Fruit fly (Drosophila melanogaster) whole organism, embryonic: ENCODE data around the gene CG31445.
A peak's percentile ranks its signal among the peaks of the same experiment; 100 is the strongest.

ENCODE experiments used
- Atf-2 ChIP-seq: fragments of 200-800 bp; sonication (Bioruptor generic); optimal IDR thresholded peaks from 2 replicates; lab custom pipeline; 2016; ENCODE audit warnings: missing biosample characterization, missing genetic modification characterization
- Bgb ChIP-seq: fragments of 200-800 bp; sonication (Bioruptor generic); IDR thresholded peaks from 2 replicates; pipeline ENCODE4 v1.3.6; 2022; ENCODE audit warnings: missing biosample characterization, missing genetic modification characterization; ENCODE audit not compliant: partially characterized antibody
- CG10431 ChIP-seq: fragments of 200-800 bp; sonication (Bioruptor generic); optimal IDR thresholded peaks from 3 replicates; lab custom pipeline; 2018; ENCODE audit warnings: missing biosample characterization, mild to moderate bottlenecking, missing genetic modification characterization
- CG12219 ChIP-seq: fragments of 200-800 bp; sonication (Bioruptor generic); optimal IDR thresholded peaks from 3 replicates; lab custom pipeline; 2018; ENCODE audit warnings: missing biosample characterization, mild to moderate bottlenecking, missing genetic modification characterization
- CG12299 ChIP-seq: fragments of 200-800 bp; sonication (Bioruptor generic); optimal IDR thresholded peaks from 2 replicates; lab custom pipeline; 2018; ENCODE audit warnings: missing biosample characterization, mild to moderate bottlenecking, missing genetic modification characterization
- CG12659 ChIP-seq: fragments of 200-800 bp; sonication (Bioruptor generic); optimal IDR thresholded peaks from 3 replicates; lab custom pipeline; 2017; ENCODE audit warnings: mild to moderate bottlenecking, missing biosample characterization, missing genetic modification reagents, missing genetic modification characterization
- CG13424 ChIP-seq: fragments of 200-800 bp; sonication (Bioruptor generic); optimal IDR thresholded peaks from 2 replicates; lab custom pipeline; 2019; ENCODE audit warnings: missing biosample characterization, mild to moderate bottlenecking, missing genetic modification characterization, moderate library complexity
- CG13775 ChIP-seq: fragments of 200-800 bp; sonication (Bioruptor generic); optimal IDR thresholded peaks from 3 replicates; lab custom pipeline; 2017; ENCODE audit warnings: missing biosample characterization, mild to moderate bottlenecking, missing genetic modification characterization
- CG1603 ChIP-seq: fragments of 200-800 bp; sonication (Bioruptor generic); optimal IDR thresholded peaks from 2 replicates; lab custom pipeline; 2019; ENCODE audit warnings: missing biosample characterization, mild to moderate bottlenecking, missing genetic modification characterization, moderate library complexity
- CG18619 ChIP-seq: fragments of 200-800 bp; sonication (Bioruptor generic); optimal IDR thresholded peaks from 3 replicates; lab custom pipeline; 2017; ENCODE audit warnings: missing biosample characterization, mild to moderate bottlenecking, missing genetic modification characterization
- CG18764 ChIP-seq: fragments of 200-800 bp; sonication (Bioruptor generic); optimal IDR thresholded peaks from 3 replicates; lab custom pipeline; 2016; ENCODE audit warnings: missing biosample characterization, missing genetic modification characterization
- CG2889 ChIP-seq: fragments of 200-800 bp; sonication (Bioruptor generic); IDR thresholded peaks from 3 replicates; pipeline ENCODE4 v1.3.6; 2022; ENCODE audit warnings: missing biosample characterization, missing genetic modification characterization
- CG31224 ChIP-seq: fragments of 200-800 bp; sonication (Bioruptor generic); IDR thresholded peaks from 2 replicates; pipeline ENCODE4 v1.3.6; 2022; ENCODE audit warnings: missing biosample characterization, missing genetic modification characterization
- CG32767 ChIP-seq: fragments of 200-800 bp; sonication (Bioruptor generic); IDR thresholded peaks from 2 replicates; pipeline ENCODE4 v1.3.6; 2022; ENCODE audit warnings: missing biosample characterization, missing genetic modification characterization
- CG4282 ChIP-seq: fragments of 200-800 bp; sonication (Bioruptor generic); optimal IDR thresholded peaks from 2 replicates; lab custom pipeline; 2016; ENCODE audit warnings: missing biosample characterization, missing genetic modification characterization
- CG5180 ChIP-seq: fragments of 200-800 bp; sonication (Bioruptor generic); optimal IDR thresholded peaks from 3 replicates; lab custom pipeline; 2017; ENCODE audit warnings: missing biosample characterization, missing genetic modification characterization, mild to moderate bottlenecking, moderate library complexity, missing genetic modification reagents
- CG6813 ChIP-seq: fragments of 200-800 bp; sonication (Bioruptor generic); optimal IDR thresholded peaks from 2 replicates; lab custom pipeline; 2017; ENCODE audit warnings: missing biosample characterization, missing genetic modification characterization, mild to moderate bottlenecking, moderate library complexity, missing genetic modification reagents
- CG7372 ChIP-seq: fragments of 200-800 bp; sonication (Bioruptor generic); IDR thresholded peaks from 2 replicates; pipeline ENCODE4 v1.3.6; 2022; ENCODE audit warnings: missing biosample characterization, missing genetic modification characterization
- CG7987 ChIP-seq: fragments of 200-800 bp; sonication (Bioruptor generic); optimal IDR thresholded peaks from 2 replicates; lab custom pipeline; 2018; ENCODE audit warnings: missing biosample characterization, mild to moderate bottlenecking, missing genetic modification characterization, moderate library complexity
- CG8388 ChIP-seq: fragments of 200-800 bp; sonication (Bioruptor generic); optimal IDR thresholded peaks from 2 replicates; lab custom pipeline; 2019; ENCODE audit warnings: missing biosample characterization, mild to moderate bottlenecking, missing genetic modification characterization, moderate library complexity
- CHES-1-like ChIP-seq: fragments of 200-800 bp; sonication (Bioruptor generic); optimal IDR thresholded peaks from 2 replicates; lab custom pipeline; 2016; ENCODE audit warnings: missing biosample characterization, missing genetic modification characterization
- Dek ChIP-seq: fragments of 200-800 bp; sonication (Bioruptor generic); optimal IDR thresholded peaks from 3 replicates; lab custom pipeline; 2019; ENCODE audit warnings: missing biosample characterization, mild to moderate bottlenecking, missing genetic modification characterization, moderate library complexity
- Eip74EF ChIP-seq, 2 experiments: fragments of 200-800 bp in 1 of 2; fragments of >200 bp in 1 of 2; sonication (Bioruptor generic) in 1 of 2; optimal IDR thresholded peaks; 2 replicates each; lab custom pipeline; 2017 to 2019; ENCODE audit warnings: missing biosample characterization in 2 of 2, missing genetic modification characterization in 2 of 2, mild to moderate bottlenecking in 1 of 2, moderate library complexity in 1 of 2
- GATAe ChIP-seq: fragments of 200-800 bp; sonication (Bioruptor generic); conservative IDR thresholded peaks from 2 replicates; pipeline ENCODE4 v1.3.6; 2022; ENCODE audit warnings: missing biosample characterization, missing genetic modification characterization
- Gug ChIP-seq: fragments of 200-800 bp; sonication (Bioruptor generic); IDR thresholded peaks from 4 replicates; pipeline ENCODE4 v1.3.6; 2022; ENCODE audit warnings: missing biosample characterization, missing genetic modification characterization
- Mrtf ChIP-seq: fragments of 200-800 bp; sonication (Bioruptor generic); IDR thresholded peaks from 3 replicates; pipeline ENCODE4 v1.3.6; 2022; ENCODE audit warnings: missing biosample characterization, missing genetic modification characterization
- Nf-YC ChIP-seq: fragments of 200-800 bp; optimal IDR thresholded peaks from 3 replicates; lab custom pipeline; 2019; ENCODE audit warnings: missing biosample characterization, mild to moderate bottlenecking, missing genetic modification characterization, moderate library complexity
- Optix ChIP-seq: fragments of 200-800 bp; sonication (Bioruptor generic); IDR thresholded peaks from 3 replicates; pipeline ENCODE4 v1.3.6; 2022; ENCODE audit warnings: missing biosample characterization, missing genetic modification characterization
- Sox100B ChIP-seq: fragments of 200-800 bp; sonication (Bioruptor generic); optimal IDR thresholded peaks from 3 replicates; lab custom pipeline; 2018; ENCODE audit warnings: missing biosample characterization, mild to moderate bottlenecking, missing genetic modification characterization
- Sox102F ChIP-seq: fragments of 200-800 bp; sonication (Bioruptor generic); optimal IDR thresholded peaks from 2 replicates; lab custom pipeline; 2018; ENCODE audit warnings: missing biosample characterization, mild to moderate bottlenecking, missing genetic modification characterization, moderate library complexity
- Ssrp ChIP-seq: fragments of 200-800 bp; sonication (Bioruptor generic); optimal IDR thresholded peaks from 2 replicates; lab custom pipeline; 2018; ENCODE audit warnings: missing biosample characterization, mild to moderate bottlenecking, missing genetic modification characterization, moderate library complexity
- Stat92E ChIP-seq, 3 experiments: fragments of >200 bp in 2 of 3; fragments of 200-800 bp in 1 of 3; sonication (Bioruptor generic) in 1 of 3; optimal IDR thresholded peaks; 2 replicates each; lab custom pipeline; 2017 to 2019; ENCODE audit warnings: missing biosample characterization in 3 of 3, missing genetic modification characterization in 3 of 3, mild to moderate bottlenecking in 1 of 3, moderate library complexity in 1 of 3
- Xrp1 ChIP-seq: fragments of 200-800 bp; sonication (Bioruptor generic); IDR thresholded peaks from 2 replicates; pipeline ENCODE4 v1.3.6; 2022; ENCODE audit warnings: missing biosample characterization, missing genetic modification characterization
- cwo ChIP-seq: fragments of 200-800 bp; sonication (Bioruptor generic); optimal IDR thresholded peaks from 3 replicates; lab custom pipeline; 2017; ENCODE audit warnings: missing biosample characterization, missing genetic modification characterization, mild to moderate bottlenecking, moderate library complexity, missing genetic modification reagents
- danr ChIP-seq: fragments of 200-800 bp; sonication (Bioruptor generic); IDR thresholded peaks from 2 replicates; pipeline ENCODE4 v1.3.6; 2022; ENCODE audit warnings: missing biosample characterization, missing genetic modification characterization
- en ChIP-seq: fragments of 200-800 bp; sonication (Bioruptor generic); optimal IDR thresholded peaks from 2 replicates; lab custom pipeline; 2016; ENCODE audit warnings: missing biosample characterization, missing genetic modification characterization
- gsb ChIP-seq: fragments of 200-800 bp; sonication (Bioruptor generic); IDR thresholded peaks from 2 replicates; pipeline ENCODE4 v1.3.6; 2022; ENCODE audit warnings: missing biosample characterization, missing genetic modification characterization
- gsb-n ChIP-seq: fragments of 200-800 bp; sonication (Bioruptor generic); optimal IDR thresholded peaks from 3 replicates; lab custom pipeline; 2018; ENCODE audit warnings: missing biosample characterization, mild to moderate bottlenecking, missing genetic modification characterization
- ind ChIP-seq: fragments of 200-800 bp; sonication (Bioruptor generic); optimal IDR thresholded peaks from 3 replicates; lab custom pipeline; 2016; ENCODE audit warnings: missing biosample characterization, missing genetic modification characterization
- inv ChIP-seq: fragments of 200-800 bp; sonication (Bioruptor generic); IDR thresholded peaks from 2 replicates; pipeline ENCODE4 v1.3.6; 2022; ENCODE audit warnings: missing biosample characterization, missing genetic modification characterization; ENCODE audit not compliant: partially characterized antibody
- luna ChIP-seq: fragments of 200-800 bp; sonication (Bioruptor generic); optimal IDR thresholded peaks from 2 replicates; lab custom pipeline; 2016; ENCODE audit warnings: missing biosample characterization, missing genetic modification characterization
- org-1 ChIP-seq: fragments of 200-800 bp; sonication (Bioruptor generic); optimal IDR thresholded peaks from 2 replicates; lab custom pipeline; 2017; ENCODE audit warnings: missing biosample characterization, missing genetic modification characterization
- pros ChIP-seq: fragments of 200-800 bp; sonication (Bioruptor generic); optimal IDR thresholded peaks from 3 replicates; lab custom pipeline; 2019; ENCODE audit warnings: missing biosample characterization, mild to moderate bottlenecking, missing genetic modification characterization, moderate library complexity
- salm ChIP-seq: fragments of 200-800 bp; sonication (Bioruptor generic); optimal IDR thresholded peaks from 2 replicates; lab custom pipeline; 2018; ENCODE audit warnings: missing biosample characterization, mild to moderate bottlenecking, missing genetic modification characterization
- tgo ChIP-seq: fragments of 200-800 bp; sonication (Bioruptor generic); IDR thresholded peaks from 3 replicates; pipeline ENCODE4 v1.3.6; 2022; ENCODE audit warnings: missing biosample characterization, missing genetic modification characterization
- tna ChIP-seq: fragments of 200-800 bp; sonication (Bioruptor generic); IDR thresholded peaks from 2 replicates; pipeline ENCODE4 v1.3.6; 2022; ENCODE audit warnings: missing biosample characterization, missing genetic modification characterization; ENCODE audit not compliant: partially characterized antibody
- twi ChIP-seq: fragments of 200-800 bp; optimal IDR thresholded peaks from 2 replicates; lab custom pipeline; 2019; ENCODE audit warnings: missing biosample characterization, mild to moderate bottlenecking, missing genetic modification characterization, moderate library complexity
- vfl ChIP-seq: fragments of 200-800 bp; sonication (Bioruptor generic); optimal IDR thresholded peaks from 2 replicates; lab custom pipeline; 2016; ENCODE audit warnings: missing biosample characterization, missing genetic modification characterization
- vvl ChIP-seq: fragments of 200-800 bp; sonication (Bioruptor generic); IDR thresholded peaks from 2 replicates; pipeline ENCODE4 v1.3.6; 2022; ENCODE audit warnings: missing biosample characterization, missing genetic modification characterization
- zfh2 ChIP-seq: fragments of 200-800 bp; sonication (Bioruptor generic); optimal IDR thresholded peaks from 2 replicates; lab custom pipeline; 2016; ENCODE audit warnings: missing biosample characterization, missing genetic modification characterization

Gene CG31445

dm6 chr3R:29274590-29274989 is 30.0 kb upstream of the CG31445 start (continued):
- peak; percentile 32; the same call in 1 of the 3 replicates for TF ChIP-seq tgo (GFP tag; lab: Robert Waterston, UW)
- no peak for TF ChIP-seq CG7372 (GFP tag; lab: Robert Waterston, UW)
- no peak for TF ChIP-seq GATAe (GFP tag; lab: Robert Waterston, UW)
- TF ChIP-seq CG12219 (GFP tag; lab: Kevin White, UChicago) = peak; percentile 66
- TF ChIP-seq Dek (tag; lab: Kevin White, UChicago) = no peak
- TF ChIP-seq Stat92E (GFP tag; optimal IDR thresholded peaks at IDR 0.05; lab: Kevin White, UChicago) = peak in 1 of 3 experiments; percentile 89
- TF ChIP-seq twi (tag; lab: Kevin White, UChicago) = peak; percentile 65
- TF ChIP-seq CG31224 (GFP tag; lab: Robert Waterston, UW) = no peak
- peak; percentile 9 for TF ChIP-seq CG5180 (GFP tag; lab: Kevin White, UChicago)
- peak; percentile 36 for TF ChIP-seq CG12659 (GFP tag; lab: Kevin White, UChicago)
- TF ChIP-seq en (GFP tag; lab: Kevin White, UChicago) = no peak
- TF ChIP-seq Eip74EF (GFP tag; optimal IDR thresholded peaks at IDR 0.05; lab: Kevin White, UChicago) = no peak
- no peak for TF ChIP-seq Bgb (GFP tag; lab: Robert Waterston, UW)
- peak; percentile 46 for TF ChIP-seq Sox100B (GFP tag; lab: Kevin White, UChicago)
- no peak for TF ChIP-seq CG12299 (tag; lab: Kevin White, UChicago)
- peak; percentile 60 for TF ChIP-seq CG13775 (GFP tag; lab: Kevin White, UChicago)
- peak; percentile 63 for TF ChIP-seq CG8388
- no peak for TF ChIP-seq CG2889 (GFP tag; lab: Robert Waterston, UW)
- TF ChIP-seq ind (GFP tag; lab: Kevin White, UChicago) = peak; percentile 43
- peak; percentile 80 for TF ChIP-seq Xrp1 (GFP tag; lab: Robert Waterston, UW)
- TF ChIP-seq gsb = no peak
- TF ChIP-seq CHES-1-like (GFP tag; lab: Kevin White, UChicago) = peak; percentile 41
- peak; percentile 25 for TF ChIP-seq Atf-2 (GFP tag; lab: Kevin White, UChicago)
- TF ChIP-seq cwo (GFP tag; lab: Kevin White, UChicago) = no peak
- no peak for TF ChIP-seq vfl (GFP tag; lab: Kevin White, UChicago)
- TF ChIP-seq Sox102F (GFP tag; lab: Kevin White, UChicago) = peak; percentile 76
- no peak for TF ChIP-seq pros (GFP tag; lab: Kevin White, UChicago)
- no peak for TF ChIP-seq CG32767 (GFP tag; lab: Robert Waterston, UW)
- TF ChIP-seq zfh2 (GFP tag; lab: Kevin White, UChicago) = no peak
- TF ChIP-seq CG6813 (GFP tag; lab: Kevin White, UChicago) = peak; percentile 38
- TF ChIP-seq CG18764 (GFP tag; lab: Kevin White, UChicago) = peak; percentile 41
- TF ChIP-seq Gug (GFP tag; lab: Robert Waterston, UW) = no peak
- peak; percentile 56 for TF ChIP-seq CG1603
- peak; percentile 78 for TF ChIP-seq Ssrp (tag; lab: Kevin White, UChicago)
- TF ChIP-seq CG4282 = no peak
- TF ChIP-seq CG18619 (GFP tag; lab: Kevin White, UChicago) = peak; percentile 54
- no peak for TF ChIP-seq danr (GFP tag; lab: Robert Waterston, UW)
- TF ChIP-seq Optix (GFP tag; lab: Robert Waterston, UW) = no peak
- no peak for TF ChIP-seq Nf-YC
- TF ChIP-seq salm (tag; lab: Kevin White, UChicago) = peak; percentile 25
- TF ChIP-seq CG13424 = peak; percentile 79
- TF ChIP-seq org-1 = no peak
- TF ChIP-seq inv (GFP tag; lab: Robert Waterston, UW) = no peak
- TF ChIP-seq luna (GFP tag; lab: Kevin White, UChicago) = no peak
- peak; percentile 71 for TF ChIP-seq vvl (GFP tag; lab: Robert Waterston, UW)
- TF ChIP-seq Mrtf (GFP tag; lab: Robert Waterston, UW) = no peak
- TF ChIP-seq gsb-n (tag; lab: Kevin White, UChicago) = peak; percentile 53
- no peak for TF ChIP-seq tna (GFP tag; lab: Robert Waterston, UW)
- TF ChIP-seq CG10431 (GFP tag; lab: Kevin White, UChicago) = peak; percentile 49
- no peak for TF ChIP-seq CG7987 (GFP tag; lab: Kevin White, UChicago)
